Worm (Caenorhabditis elegans) whole organism, early embryonic: Measurements from ENCODE around the gene ZK177.1.

ENCODE experiments used
- B0310.2 ChIP-seq: sonication (generic microtip); optimal IDR thresholded peaks from 2 replicates; lab custom pipeline; 2016; ENCODE audit warnings: mild to moderate bottlenecking, missing genetic modification characterization, missing compliant biosample characterization
- F13C5.2 ChIP-seq: sonication (generic microtip); optimal IDR thresholded peaks from 2 replicates; lab custom pipeline; 2017; ENCODE audit warnings: mild to moderate bottlenecking, missing genetic modification characterization, inconsistent platforms, missing compliant biosample characterization
- ama-1 ChIP-seq: fragments of 150-350 bp; optimal IDR thresholded peaks from 2 replicates; lab custom pipeline; 2014
- flt-1 ChIP-seq: fragments of 200-800 bp; sonication (Bioruptor generic); IDR thresholded peaks from 2 replicates; pipeline ENCODE4 v1.3.6; 2022; ENCODE audit warnings: missing genetic modification characterization, missing compliant biosample characterization
- hmg-4 ChIP-seq: fragments of 200-800 bp; sonication (Bioruptor generic); optimal IDR thresholded peaks from 2 replicates; lab custom pipeline; 2018; ENCODE audit warnings: mild to moderate bottlenecking, missing genetic modification characterization, missing compliant biosample characterization
- pes-1 ChIP-seq: fragments of 200-800 bp; sonication (Bioruptor generic); IDR thresholded peaks from 2 replicates; pipeline ENCODE4 v1.3.6; 2022; ENCODE audit warnings: missing genetic modification reagents, missing genetic modification characterization, missing compliant biosample characterization
- scrt-1 ChIP-seq: fragments of 200-800 bp; sonication (Bioruptor generic); IDR thresholded peaks from 2 replicates; pipeline ENCODE4 v1.3.6; 2022; ENCODE audit warnings: missing genetic modification characterization, missing compliant biosample characterization
- sea-1 ChIP-seq: fragments of 200-800 bp; sonication (Bioruptor generic); conservative IDR thresholded peaks from 2 replicates; pipeline ENCODE4 v1.3.6; 2022; ENCODE audit warnings: missing genetic modification characterization, missing compliant biosample characterization
- tbx-37 ChIP-seq: fragments of 200-800 bp; sonication (Bioruptor generic); conservative IDR thresholded peaks from 2 replicates; pipeline ENCODE4 v1.3.6; 2022; ENCODE audit warnings: missing genetic modification reagents, missing genetic modification characterization, missing compliant biosample characterization
- tra-4 ChIP-seq: sonication (generic microtip); optimal IDR thresholded peaks from 2 replicates; lab custom pipeline; 2017; ENCODE audit warnings: missing genetic modification characterization, missing compliant biosample characterization

DNA sequence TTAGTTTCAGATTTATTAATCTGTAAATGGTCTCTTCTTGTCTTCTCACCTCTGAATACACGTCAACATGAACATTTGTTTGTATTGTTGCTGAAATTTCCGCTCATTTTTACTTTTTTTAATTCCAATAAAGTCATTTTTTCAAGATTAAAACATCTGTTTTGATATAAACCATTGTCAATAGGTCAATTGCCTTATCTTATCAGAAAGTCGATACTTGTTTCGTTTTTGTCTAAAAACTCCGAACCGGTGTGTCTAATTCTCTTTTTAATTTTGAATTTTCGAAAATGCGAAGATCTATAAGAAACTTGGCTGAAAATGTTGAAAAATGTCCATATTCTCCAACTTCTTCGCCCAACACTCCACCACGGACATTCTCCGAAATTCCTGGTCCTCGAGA is 24.2 kb upstream of the ZK177.1 start, which contains the start of gene cyp-44A1:
- no peak for TF ChIP-seq flt-1 (GFP tag; lab: Robert Waterston, UW)
- no peak for TF ChIP-seq F13C5.2 (tag; lab: Kevin White, UChicago)
- no peak for TF ChIP-seq scrt-1 (GFP tag; lab: Robert Waterston, UW)
- no peak for TF ChIP-seq ama-1 (lab: Kevin White, UChicago)
- TF ChIP-seq tbx-37 (GFP tag; lab: Robert Waterston, UW): no peak
- TF ChIP-seq tra-4 (tag; lab: Kevin White, UChicago): no peak
- no peak for TF ChIP-seq pes-1 (GFP tag; lab: Robert Waterston, UW)
- no peak for TF ChIP-seq hmg-4
- TF ChIP-seq sea-1: no peak
- no peak for TF ChIP-seq B0310.2
